Worm (Caenorhabditis elegans) whole organism, L1 larva: ENCODE data around the gene suf-1.

ENCODE experiments used
- ceh-90 ChIP-seq: sonication (generic microtip); optimal IDR thresholded peaks from 2 replicates; lab custom pipeline; 2016; ENCODE audit warnings: missing genetic modification characterization, missing compliant biosample characterization
- elt-2 ChIP-seq: sonication (generic microtip); optimal IDR thresholded peaks from 2 replicates; lab custom pipeline; 2016; ENCODE audit warnings: missing genetic modification characterization, mild to moderate bottlenecking, inconsistent platforms, missing compliant biosample characterization, missing genetic modification reagents
- lin-14 ChIP-seq: fragments of 200-800 bp; sonication (Bioruptor generic); optimal IDR thresholded peaks from 2 replicates; lab custom pipeline; 2018; ENCODE audit warnings: mild to moderate bottlenecking, missing genetic modification characterization, moderate library complexity, missing compliant biosample characterization
- lin-15B ChIP-seq: fragments of 150-350 bp; sonication (generic microtip); optimal IDR thresholded peaks from 3 replicates; lab custom pipeline; 2014; ENCODE audit warnings: missing biosample characterization, missing genetic modification characterization

- TF ChIP-seq ceh-90 (tag; lab: Kevin White, UChicago) (no peak), lin-15B (tag; lab: Kevin White, UChicago) (no peak), elt-2 (tag; lab: Kevin White, UChicago) (no peak), lin-14 (GFP tag; lab: Kevin White, UChicago) (peak; percentile 30)
Observed at ce11 chrII:8640503-8640902, 36.9 kb downstream of the suf-1 start.
